Fruit fly (Drosophila melanogaster) Kc167 (cell line): ENCODE data around the gene meep.

Experiments
- Myc ChIP-seq: fragments of >200 bp; optimal IDR thresholded peaks from 2 replicates; lab custom pipeline; 2017; ENCODE audit warnings: missing external identifiers
- Sin3A ChIP-seq: fragments of >200 bp; optimal IDR thresholded peaks from 2 replicates; lab custom pipeline; 2018; ENCODE audit warnings: missing external identifiers
- h ChIP-seq: fragments of >200 bp; optimal IDR thresholded peaks from 3 replicates; lab custom pipeline; 2018; ENCODE audit warnings: missing external identifiers
- insv ChIP-seq: fragments of >200 bp; optimal IDR thresholded peaks from 3 replicates; lab custom pipeline; 2018; ENCODE audit warnings: missing external identifiers
- psq ChIP-seq: fragments of >200 bp; optimal IDR thresholded peaks from 2 replicates; lab custom pipeline; 2017; ENCODE audit warnings: missing external identifiers
- ttk ChIP-seq: sonication (Bioruptor generic); optimal IDR thresholded peaks from 2 replicates; lab custom pipeline; 2017; ENCODE audit warnings: missing external identifiers

Gene meep

dm6 chr3L:1195202-1195601 is 7.6 kb downstream of the meep start, which contains the start of gene LysX:
TSS of gene LysX (minus strand) at chr3L:1195302.
- no peak for TF ChIP-seq ttk (lab: Kevin White, UChicago)
- TF ChIP-seq psq, result no peak
- no peak for TF ChIP-seq h (lab: Kevin White, UChicago)
- TF ChIP-seq insv (lab: Kevin White, UChicago), result no peak
- no peak for TF ChIP-seq Sin3A (lab: Kevin White, UChicago)
- no peak for TF ChIP-seq Myc (lab: Kevin White, UChicago)

- no peak for TF ChIP-seq Myc (lab: Kevin White, UChicago)
- TF ChIP-seq ttk (lab: Kevin White, UChicago), result no peak
- no peak for TF ChIP-seq h (lab: Kevin White, UChicago)
- no peak for TF ChIP-seq psq
- no peak for TF ChIP-seq insv (lab: Kevin White, UChicago)
- no peak for TF ChIP-seq Sin3A (lab: Kevin White, UChicago)
These were observed 9.6 kb downstream of the meep start, which contains the start of gene Trhn for dm6 chr3L:1193123-1193844. TSS of gene Trhn (minus strand) at chr3L:1193173.

DNA sequence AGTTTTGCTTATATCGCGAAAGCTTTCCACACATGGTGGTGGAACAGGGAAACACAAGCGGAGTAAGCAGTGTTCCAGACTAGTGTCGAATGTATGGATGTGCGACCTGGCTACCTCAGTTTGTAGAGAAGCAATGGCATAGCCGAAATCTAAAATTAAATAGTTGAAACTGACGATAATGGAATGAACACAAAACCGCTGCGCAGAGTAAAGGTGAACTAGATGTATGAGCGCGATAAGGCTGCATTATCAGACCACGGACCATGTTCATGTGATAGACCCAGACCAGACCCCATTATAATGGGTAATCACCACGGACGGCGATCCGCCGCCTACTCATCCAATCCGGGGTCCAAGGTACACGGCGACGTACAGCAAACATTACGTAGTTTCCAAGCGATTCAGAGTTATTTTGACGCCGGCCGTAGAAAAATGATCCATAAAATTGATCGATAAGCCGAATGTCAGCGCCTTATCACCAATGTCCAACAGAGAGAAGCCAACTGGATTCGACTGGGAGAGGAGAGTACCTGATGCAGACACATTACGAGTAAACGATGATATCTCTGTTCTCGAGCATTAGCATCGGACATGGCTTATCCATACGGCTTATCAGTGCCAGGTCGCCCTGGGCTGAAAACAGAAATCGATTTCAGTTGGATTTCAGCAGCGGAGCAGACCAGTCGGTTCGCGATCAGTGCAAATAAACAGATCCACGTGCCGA is 13.7 kb downstream of the meep start, which contains the start of gene CG13912:
Gene CG13912 (plus strand): TSS at position 653 of the 724 bp plus-strand sequence.
- TF ChIP-seq Sin3A (lab: Kevin White, UChicago) (no peak), Myc (lab: Kevin White, UChicago) (no peak), psq (no peak)

- TF ChIP-seq psq (no peak), ttk (lab: Kevin White, UChicago) (no peak), Myc (lab: Kevin White, UChicago) (no peak), h (lab: Kevin White, UChicago) (no peak), insv (lab: Kevin White, UChicago) (no peak), Sin3A (lab: Kevin White, UChicago) (no peak)
These were observed 19.4 kb downstream of the meep start for dm6 chr3L:1183467-1183866.

dm6 chr3L:1178115-1178583 is 24.7 kb downstream of the meep start:
- no peak for TF ChIP-seq Sin3A (lab: Kevin White, UChicago)
- TF ChIP-seq psq, result no peak
- no peak for TF ChIP-seq ttk (lab: Kevin White, UChicago)
- TF ChIP-seq insv (lab: Kevin White, UChicago), result no peak
- no peak for TF ChIP-seq Myc (lab: Kevin White, UChicago)
- TF ChIP-seq h (lab: Kevin White, UChicago), result no peak

dm6 chr3L:1177085-1177484 is 25.8 kb downstream of the meep start, which contains the start of gene bab2:
TSS of gene bab2 (minus strand) at chr3L:1177276.
- TF ChIP-seq ttk (lab: Kevin White, UChicago) (no peak), psq (no peak), insv (lab: Kevin White, UChicago) (no peak), Sin3A (lab: Kevin White, UChicago) (no peak), Myc (lab: Kevin White, UChicago) (no peak), h (lab: Kevin White, UChicago) (no peak)

- no peak for TF ChIP-seq Sin3A (lab: Kevin White, UChicago)
- TF ChIP-seq h (lab: Kevin White, UChicago), result no peak
- no peak for TF ChIP-seq ttk (lab: Kevin White, UChicago)
- no peak for TF ChIP-seq Myc (lab: Kevin White, UChicago)
- no peak for TF ChIP-seq psq
- TF ChIP-seq insv (lab: Kevin White, UChicago), result no peak
These were observed 26.3 kb downstream of the meep start for dm6 chr3L:1176515-1176914.

DNA sequence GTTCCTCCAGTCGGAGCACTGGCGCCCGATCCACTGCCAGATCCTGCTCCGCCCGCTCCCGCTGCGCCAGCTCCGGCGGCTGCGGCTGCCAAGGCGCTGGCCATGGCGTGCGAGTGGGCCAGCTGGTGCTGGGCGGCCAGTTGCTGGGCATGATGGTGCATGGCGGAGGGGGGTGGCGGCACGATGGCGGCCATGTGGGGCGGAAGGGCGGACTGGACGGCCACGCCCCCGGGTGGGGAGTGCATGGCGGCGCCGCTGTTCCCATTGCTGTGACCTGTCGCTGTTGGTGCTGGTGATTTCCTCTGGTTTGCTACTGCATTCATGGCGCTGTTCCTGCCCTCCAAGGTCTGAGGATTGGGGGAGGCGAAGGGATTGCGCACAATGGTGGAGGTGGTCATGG is 30.0 kb downstream of the meep start:
- TF ChIP-seq Sin3A (lab: Kevin White, UChicago) (no peak), psq (no peak), Myc (lab: Kevin White, UChicago) (no peak), insv (lab: Kevin White, UChicago) (no peak), h (lab: Kevin White, UChicago) (no peak), ttk (lab: Kevin White, UChicago) (no peak)

- no peak for TF ChIP-seq h (lab: Kevin White, UChicago)
- TF ChIP-seq ttk (lab: Kevin White, UChicago), result no peak
- TF ChIP-seq Myc (lab: Kevin White, UChicago), result no peak
- TF ChIP-seq Sin3A (lab: Kevin White, UChicago), result no peak
- no peak for TF ChIP-seq psq
- no peak for TF ChIP-seq insv (lab: Kevin White, UChicago)
These were observed 32.2 kb downstream of the meep start for dm6 chr3L:1170611-1171010.

DNA sequence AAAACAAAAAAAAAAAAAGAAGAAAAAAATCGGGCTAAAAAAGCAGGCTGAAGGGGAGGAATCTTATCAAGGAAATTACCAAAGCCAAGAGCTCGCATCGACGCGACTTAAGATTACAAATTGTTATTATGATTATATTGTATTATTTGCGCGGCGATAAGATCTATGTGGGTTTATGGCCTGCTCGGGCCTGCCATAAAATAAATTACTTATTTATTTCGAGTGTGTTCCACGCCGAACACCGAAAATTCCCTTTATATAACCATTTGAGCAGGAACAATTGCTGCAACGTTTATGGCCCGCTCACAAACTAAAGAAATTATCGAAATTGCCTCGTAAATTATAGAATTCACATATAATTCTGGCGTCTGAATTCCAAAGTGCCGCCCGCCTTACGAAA is 33.2 kb downstream of the meep start:
- no peak for TF ChIP-seq Myc (lab: Kevin White, UChicago)
- TF ChIP-seq insv (lab: Kevin White, UChicago), result no peak
- TF ChIP-seq ttk (lab: Kevin White, UChicago), result no peak
- TF ChIP-seq Sin3A (lab: Kevin White, UChicago), result no peak
- no peak for TF ChIP-seq h (lab: Kevin White, UChicago)
- no peak for TF ChIP-seq psq

dm6 chr3L:1168445-1168844 is 34.4 kb downstream of the meep start:
- TF ChIP-seq Myc (lab: Kevin White, UChicago) (no peak), psq (no peak), h (lab: Kevin White, UChicago) (no peak), Sin3A (lab: Kevin White, UChicago) (no peak), ttk (lab: Kevin White, UChicago) (no peak), insv (lab: Kevin White, UChicago) (no peak)
